Worm (Caenorhabditis elegans) whole organism, L1 larva: ENCODE results near the gene Y97E10AR.4.

Source experiments
- C34B4.2 ChIP-seq: sonication (generic microtip); optimal IDR thresholded peaks from 2 replicates; lab custom pipeline; 2017; ENCODE audit warnings: mild to moderate bottlenecking, missing genetic modification characterization, missing compliant biosample characterization
- alr-1 ChIP-seq: fragments of 200-800 bp; sonication (Bioruptor generic); optimal IDR thresholded peaks from 2 replicates; lab custom pipeline; 2018; ENCODE audit warnings: borderline replicate concordance, mild to moderate bottlenecking, missing genetic modification characterization, missing compliant biosample characterization
- aly-2 ChIP-seq: fragments of 150-350 bp; optimal IDR thresholded peaks from 2 replicates; lab custom pipeline; 2014; ENCODE audit warnings: missing biosample characterization, missing genetic modification characterization
- ama-1 ChIP-seq: fragments of 150-350 bp; optimal IDR thresholded peaks from 2 replicates; lab custom pipeline; 2014
- blmp-1 ChIP-seq: fragments of 150-350 bp; optimal IDR thresholded peaks from 2 replicates; lab custom pipeline; 2014; ENCODE audit warnings: missing biosample characterization, missing genetic modification characterization
- ceh-63 ChIP-seq: fragments of 200-800 bp; sonication (Bioruptor generic); optimal IDR thresholded peaks from 2 replicates; lab custom pipeline; 2018; ENCODE audit warnings: mild to moderate bottlenecking, missing genetic modification characterization, missing compliant biosample characterization
- ceh-8 ChIP-seq: fragments of 200-800 bp; sonication (Bioruptor generic); optimal IDR thresholded peaks from 2 replicates; lab custom pipeline; 2018; ENCODE audit warnings: mild to moderate bottlenecking, missing genetic modification characterization, moderate library complexity, missing compliant biosample characterization
- ceh-82 ChIP-seq, 3 experiments: fragments of 150-350 bp in 1 of 3; sonication (generic microtip) in 2 of 3; optimal IDR thresholded peaks; 2 replicates each; lab custom pipeline; 2014 to 2017; ENCODE audit warnings: missing biosample characterization in 3 of 3, missing genetic modification characterization in 3 of 3
- ceh-88 ChIP-seq: fragments of 200-800 bp; sonication (Bioruptor generic); IDR thresholded peaks from 2 replicates; pipeline ENCODE4 v1.3.6; 2022; ENCODE audit warnings: missing genetic modification characterization, missing compliant biosample characterization
- dpl-1 ChIP-seq, 3 experiments: fragments of 150-350 bp in 2 of 3; sonication (generic microtip) in 1 of 3; optimal IDR thresholded peaks; 2 replicates each; lab custom pipeline; 2014 to 2017; ENCODE audit warnings: missing biosample characterization in 3 of 3, missing genetic modification characterization in 3 of 3, missing genetic modification reagents in 3 of 3
- efl-1 ChIP-seq, 4 experiments: fragments of 150-350 bp; optimal IDR thresholded peaks in 3 of 4; peaks in 1 of 4; 1 replicate in 1 of 4; 2 replicates in 3 of 4; lab custom pipeline; 2014; ENCODE audit warnings: missing biosample characterization in 2 of 4, missing genetic modification characterization in 2 of 4, missing genetic modification reagents in 2 of 4
- efl-3 ChIP-seq: fragments of 200-800 bp; sonication (Bioruptor generic); optimal IDR thresholded peaks from 2 replicates; lab custom pipeline; 2018; ENCODE audit warnings: mild to moderate bottlenecking, missing genetic modification characterization, missing compliant biosample characterization
- egl-27 ChIP-seq, 2 experiments: fragments of 150-350 bp in 1 of 2; sonication (generic microtip); optimal IDR thresholded peaks; 3 replicates each; lab custom pipeline; 2017 to 2018; ENCODE audit warnings: missing biosample characterization in 2 of 2, missing genetic modification characterization in 2 of 2, missing genetic modification reagents in 2 of 2
- elt-2 ChIP-seq: sonication (generic microtip); optimal IDR thresholded peaks from 2 replicates; lab custom pipeline; 2016; ENCODE audit warnings: missing genetic modification characterization, mild to moderate bottlenecking, inconsistent platforms, missing compliant biosample characterization, missing genetic modification reagents
- elt-3 ChIP-seq, 6 experiments: fragments of 150-350 bp in 1 of 6; sonication (generic microtip); optimal IDR thresholded peaks; 2 replicates each; lab custom pipeline; 2017 to 2018; ENCODE audit warnings: missing biosample characterization in 6 of 6, missing genetic modification characterization in 6 of 6, inconsistent platforms in 1 of 6
- fkh-8 ChIP-seq: sonication (generic microtip); optimal IDR thresholded peaks from 2 replicates; lab custom pipeline; 2016; ENCODE audit warnings: mild to moderate bottlenecking, missing genetic modification characterization, missing compliant biosample characterization
- grh-1 ChIP-seq: fragments of 200-800 bp; sonication (Bioruptor generic); IDR thresholded peaks from 2 replicates; pipeline ENCODE4 v1.3.6; 2022; ENCODE audit warnings: missing genetic modification reagents, missing genetic modification characterization, missing compliant biosample characterization
- hlh-4 ChIP-seq: sonication (generic microtip); optimal IDR thresholded peaks from 2 replicates; lab custom pipeline; 2016; ENCODE audit warnings: mild to moderate bottlenecking, missing genetic modification characterization, missing compliant biosample characterization
- hpl-2 ChIP-seq: fragments of 150-350 bp; optimal IDR thresholded peaks from 2 replicates; lab custom pipeline; 2014; ENCODE audit warnings: missing biosample characterization, missing genetic modification reagents, missing genetic modification characterization
- irx-1 ChIP-seq: sonication (generic microtip); optimal IDR thresholded peaks from 2 replicates; lab custom pipeline; 2016; ENCODE audit warnings: missing genetic modification characterization, missing compliant biosample characterization
- jun-1 ChIP-seq: fragments of 150-350 bp; optimal IDR thresholded peaks from 2 replicates; lab custom pipeline; 2014; ENCODE audit warnings: missing biosample characterization, missing genetic modification reagents, missing genetic modification characterization
- lin-14 ChIP-seq: fragments of 200-800 bp; sonication (Bioruptor generic); optimal IDR thresholded peaks from 2 replicates; lab custom pipeline; 2018; ENCODE audit warnings: mild to moderate bottlenecking, missing genetic modification characterization, moderate library complexity, missing compliant biosample characterization
- lin-35 ChIP-seq, 2 experiments: fragments of 150-350 bp; optimal IDR thresholded peaks; 2 replicates each; lab custom pipeline; 2014; ENCODE audit warnings: missing biosample characterization in 2 of 2, missing genetic modification characterization in 2 of 2, missing genetic modification reagents in 2 of 2
- lsy-2 ChIP-seq, 2 experiments: fragments of 150-350 bp; optimal IDR thresholded peaks; 2 replicates each; lab custom pipeline; 2014; ENCODE audit warnings: missing biosample characterization in 2 of 2, missing genetic modification characterization in 2 of 2
- mab-9 ChIP-seq: fragments of 200-800 bp; sonication (Bioruptor generic); IDR thresholded peaks from 2 replicates; pipeline ENCODE4 v1.3.6; 2022; ENCODE audit warnings: missing genetic modification reagents, missing genetic modification characterization, missing compliant biosample characterization
- mep-1 ChIP-seq: fragments of 150-350 bp; optimal IDR thresholded peaks from 2 replicates; lab custom pipeline; 2014; ENCODE audit warnings: missing biosample characterization, missing genetic modification characterization
- nhr-11 ChIP-seq: fragments of 150-350 bp; optimal IDR thresholded peaks from 2 replicates; lab custom pipeline; 2014; ENCODE audit warnings: missing biosample characterization, missing genetic modification characterization
- nhr-237 ChIP-seq: fragments of 150-350 bp; optimal IDR thresholded peaks from 2 replicates; lab custom pipeline; 2014; ENCODE audit warnings: missing biosample characterization, missing genetic modification characterization
- nhr-85 ChIP-seq: sonication (generic microtip); peaks from one replicate; lab custom pipeline; 2016; ENCODE audit warnings: missing genetic modification characterization, inconsistent platforms, missing compliant biosample characterization
- nhr-90 ChIP-seq: sonication (generic microtip); optimal IDR thresholded peaks from 2 replicates; lab custom pipeline; 2016; ENCODE audit warnings: mild to moderate bottlenecking, missing genetic modification characterization, missing compliant biosample characterization; ENCODE audit not compliant: poor library complexity
- pax-3 ChIP-seq: fragments of 200-800 bp; sonication (Bioruptor generic); optimal IDR thresholded peaks from 2 replicates; lab custom pipeline; 2018; ENCODE audit warnings: mild to moderate bottlenecking, missing genetic modification characterization, moderate library complexity, missing compliant biosample characterization
- pqm-1 ChIP-seq: sonication (generic microtip); optimal IDR thresholded peaks from 3 replicates; lab custom pipeline; 2017; ENCODE audit warnings: missing biosample characterization, missing genetic modification characterization
- rnt-1 ChIP-seq: sonication (generic microtip); optimal IDR thresholded peaks from 2 replicates; lab custom pipeline; 2016; ENCODE audit warnings: mild to moderate bottlenecking, missing genetic modification characterization, moderate library complexity, missing compliant biosample characterization
- snu-23 ChIP-seq: sonication (generic microtip); optimal IDR thresholded peaks from 2 replicates; lab custom pipeline; 2016; ENCODE audit warnings: missing genetic modification characterization, missing compliant biosample characterization
- sox-4 ChIP-seq: sonication (generic microtip); optimal IDR thresholded peaks from 2 replicates; lab custom pipeline; 2016; ENCODE audit warnings: missing genetic modification characterization, missing compliant biosample characterization
- swsn-7 ChIP-seq: sonication (generic microtip); optimal IDR thresholded peaks from 2 replicates; lab custom pipeline; 2016; ENCODE audit warnings: missing genetic modification characterization, missing compliant biosample characterization
- unc-62 ChIP-seq: fragments of 150-350 bp; optimal IDR thresholded peaks from 2 replicates; lab custom pipeline; 2014; ENCODE audit warnings: missing biosample characterization, missing genetic modification reagents, missing genetic modification characterization
- unc-98 ChIP-seq: fragments of 200-800 bp; sonication (Bioruptor generic); IDR thresholded peaks from 2 replicates; pipeline ENCODE4 v1.3.6; 2022; ENCODE audit warnings: missing genetic modification characterization, missing compliant biosample characterization
- xbp-1 ChIP-seq: sonication (generic microtip); optimal IDR thresholded peaks from 2 replicates; lab custom pipeline; 2016; ENCODE audit warnings: missing genetic modification characterization, missing compliant biosample characterization
- ztf-11 ChIP-seq, 2 experiments: sonication (generic microtip); optimal IDR thresholded peaks; 2 replicates each; lab custom pipeline; 2016 to 2017; ENCODE audit warnings: missing genetic modification characterization in 2 of 2, missing biosample characterization in 1 of 2, missing compliant biosample characterization in 1 of 2

Y97E10AR.4 gene

DNA sequence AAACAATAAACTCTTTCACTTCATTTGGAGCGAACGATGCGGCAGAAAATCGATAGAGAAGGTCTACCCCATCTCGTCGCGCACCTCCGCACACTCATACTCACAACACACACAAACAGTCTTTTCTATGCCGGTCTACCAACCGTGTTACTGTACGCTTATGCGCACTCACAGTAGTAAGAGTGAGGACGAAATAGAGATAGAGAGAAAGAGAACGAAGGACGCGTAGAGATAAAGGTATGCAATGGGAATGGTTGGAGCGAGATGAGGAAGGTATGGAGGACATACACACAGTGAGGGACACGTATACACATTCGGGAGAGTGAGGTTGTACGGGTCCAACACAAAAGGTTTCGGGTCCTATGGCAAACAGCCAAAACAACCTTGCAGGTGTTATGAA is 31.2 kb downstream of the Y97E10AR.4 start (continued):
- TF ChIP-seq pqm-1 (no peak), swsn-7 (tag; lab: Kevin White, UChicago) (no peak), nhr-237 (no peak), rnt-1 (tag; lab: Kevin White, UChicago) (no peak), sox-4 (no peak), efl-1 (optimal IDR thresholded peaks at IDR 0.05; lab: Kevin White, UChicago) (peak; percentile 13 to 20), efl-1 (GFP tag; optimal IDR thresholded peaks at IDR 0.05 in 1 of 2; lab: Kevin White, UChicago) (peak in 1 of 2 experiments; percentile 93), ceh-63 (GFP tag; lab: Kevin White, UChicago) (no peak), snu-23 (GFP tag; lab: Kevin White, UChicago) (peak; percentile 56), efl-3 (GFP tag; lab: Kevin White, UChicago) (no peak), elt-3 (tag; optimal IDR thresholded peaks at IDR 0.05; lab: Kevin White, UChicago) (peak in 2 of 6 experiments; percentile 3 to 75), dpl-1 (GFP tag; optimal IDR thresholded peaks at IDR 0.05; lab: Kevin White, UChicago) (peak in 2 of 3 experiments; percentile 12 to 31), ceh-82 (tag; optimal IDR thresholded peaks at IDR 0.05; lab: Kevin White, UChicago) (no peak), nhr-11 (tag; lab: Kevin White, UChicago) (no peak), blmp-1 (peak; percentile 77), unc-98 (GFP tag; lab: Robert Waterston, UW) (no peak), hlh-4 (no peak), xbp-1 (tag; lab: Kevin White, UChicago) (no peak), jun-1 (tag; lab: Kevin White, UChicago) (no peak), lin-35 (GFP tag; optimal IDR thresholded peaks at IDR 0.05; lab: Kevin White, UChicago) (peak in 1 of 2 experiments; percentile 65), C34B4.2 (no peak), grh-1 (GFP tag; lab: Robert Waterston, UW) (no peak), ceh-8 (GFP tag; lab: Kevin White, UChicago) (no peak), mab-9 (GFP tag; lab: Robert Waterston, UW) (no peak), ztf-11 (tag; optimal IDR thresholded peaks at IDR 0.05; lab: Kevin White, UChicago) (no peak), unc-62 (no peak), hpl-2 (GFP tag; lab: Kevin White, UChicago) (no peak), ceh-88 (GFP tag; lab: Robert Waterston, UW) (no peak), aly-2 (no peak), ama-1 (lab: Kevin White, UChicago) (no peak), pax-3 (tag; lab: Kevin White, UChicago) (no peak)

DNA sequence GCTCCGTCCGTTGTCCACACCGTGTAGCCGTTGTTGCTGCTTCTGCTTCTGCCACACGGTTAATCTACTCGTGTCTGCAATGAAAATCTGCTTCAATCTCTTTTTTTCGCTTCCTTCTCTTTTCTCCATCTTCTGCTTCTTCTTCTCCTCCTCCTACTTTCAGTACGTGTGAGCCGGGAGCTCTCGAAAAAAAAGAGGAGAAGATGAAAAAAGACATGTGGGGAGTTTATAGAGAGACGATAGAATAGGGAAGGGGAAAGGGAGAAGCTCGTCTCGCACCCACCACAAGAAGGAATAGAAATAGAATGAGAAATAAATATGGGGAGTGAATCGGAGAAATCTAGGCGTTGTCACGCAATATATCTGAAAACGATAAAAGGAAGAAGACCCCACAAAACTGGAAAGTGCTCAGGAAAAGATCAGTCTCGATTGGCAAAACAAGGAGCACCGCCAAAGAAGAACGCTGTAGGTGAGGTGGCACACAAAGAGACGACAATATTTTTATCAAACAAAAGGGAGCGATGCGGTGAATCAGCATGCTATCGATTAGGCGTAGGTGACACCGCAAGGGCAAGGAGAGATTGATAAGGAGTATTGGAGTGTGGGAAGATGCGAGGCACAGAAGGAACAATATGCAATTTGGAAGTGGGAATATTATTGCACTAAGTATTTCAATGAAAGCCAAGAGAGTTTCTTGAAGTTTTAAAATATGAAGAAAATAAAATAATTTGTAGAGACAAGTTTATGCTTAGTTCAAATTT is 32.2 kb downstream of the Y97E10AR.4 start, which contains the start of gene let-413:
Gene let-413, minus strand, starts transcription at position 76 of the 761 bp plus-strand sequence.
- TF ChIP-seq lin-35 (GFP tag; optimal IDR thresholded peaks at IDR 0.05; lab: Kevin White, UChicago), result peak in 1 of 2 experiments; percentile 15
- TF ChIP-seq lsy-2 (tag; optimal IDR thresholded peaks at IDR 0.05; lab: Kevin White, UChicago), result peak in 1 of 2 experiments; percentile 7
- peak; percentile 9 for TF ChIP-seq mep-1 (tag; lab: Kevin White, UChicago)
- peak; percentile 72 for TF ChIP-seq lin-14
- peak in 1 of 3 experiments; percentile 35 for TF ChIP-seq ceh-82 (tag; optimal IDR thresholded peaks at IDR 0.05; lab: Kevin White, UChicago)
- TF ChIP-seq egl-27 (tag; optimal IDR thresholded peaks at IDR 0.05; lab: Kevin White, UChicago), result no peak
- no peak for TF ChIP-seq irx-1
- peak; percentile 12 for TF ChIP-seq fkh-8 (tag; lab: Kevin White, UChicago)
- TF ChIP-seq dpl-1 (GFP tag; optimal IDR thresholded peaks at IDR 0.05; lab: Kevin White, UChicago), result no peak
- no peak for TF ChIP-seq alr-1 (tag; lab: Kevin White, UChicago)
- no peak for TF ChIP-seq efl-1 (optimal IDR thresholded peaks at IDR 0.05; lab: Kevin White, UChicago)
- peak in 1 of 2 experiments; percentile 31 for TF ChIP-seq efl-1 (GFP tag; optimal IDR thresholded peaks at IDR 0.05 in 1 of 2; lab: Kevin White, UChicago)
- TF ChIP-seq elt-2 (tag; lab: Kevin White, UChicago), result peak; percentile 33
- TF ChIP-seq nhr-85 (tag; lab: Kevin White, UChicago), result no peak
- peak in 1 of 6 experiments; percentile 6 for TF ChIP-seq elt-3 (tag; optimal IDR thresholded peaks at IDR 0.05; lab: Kevin White, UChicago)
- no peak for TF ChIP-seq ztf-11 (tag; optimal IDR thresholded peaks at IDR 0.05; lab: Kevin White, UChicago)
- TF ChIP-seq nhr-90, result peak; percentile 17
